Worm (Caenorhabditis elegans): Measurements from ENCODE around the gene abts-4.

Gene abts-4

DNA sequence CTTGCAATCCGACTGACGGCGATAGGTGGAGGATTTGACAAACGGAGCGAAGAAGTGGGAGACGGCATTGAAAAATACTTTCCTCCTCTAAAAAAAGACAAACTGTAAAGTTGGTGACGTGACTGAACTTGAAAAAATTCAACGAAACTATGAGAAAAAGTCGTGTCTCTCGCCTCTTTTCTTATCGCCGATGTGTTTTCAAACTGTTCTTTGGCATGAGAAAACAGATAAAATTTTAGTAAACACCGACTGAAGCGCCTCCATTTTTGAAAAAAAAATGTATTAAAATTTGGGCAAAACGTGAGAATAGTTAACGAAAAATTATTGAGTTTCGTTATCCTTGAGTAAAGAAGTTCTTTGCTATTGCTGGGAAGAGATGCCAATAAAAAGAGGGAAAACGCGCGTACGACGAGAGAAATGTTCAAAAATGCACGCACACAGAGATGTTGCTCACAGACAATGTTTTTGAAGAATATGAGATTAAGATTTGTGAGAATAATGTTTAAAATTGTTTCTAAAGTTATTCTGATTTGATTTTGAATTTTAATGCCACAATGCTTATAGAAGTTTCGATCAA is 32.6 kb downstream of the abts-4 start:
- TF ChIP-seq W03F9.2 (tag; optimal IDR thresholded peaks at IDR 0.05): no peak
- no peak for TF ChIP-seq him-1 (tag; optimal IDR thresholded peaks at IDR 0.05)
- TF ChIP-seq dao-5 (tag; optimal IDR thresholded peaks at IDR 0.05): no peak

DNA sequence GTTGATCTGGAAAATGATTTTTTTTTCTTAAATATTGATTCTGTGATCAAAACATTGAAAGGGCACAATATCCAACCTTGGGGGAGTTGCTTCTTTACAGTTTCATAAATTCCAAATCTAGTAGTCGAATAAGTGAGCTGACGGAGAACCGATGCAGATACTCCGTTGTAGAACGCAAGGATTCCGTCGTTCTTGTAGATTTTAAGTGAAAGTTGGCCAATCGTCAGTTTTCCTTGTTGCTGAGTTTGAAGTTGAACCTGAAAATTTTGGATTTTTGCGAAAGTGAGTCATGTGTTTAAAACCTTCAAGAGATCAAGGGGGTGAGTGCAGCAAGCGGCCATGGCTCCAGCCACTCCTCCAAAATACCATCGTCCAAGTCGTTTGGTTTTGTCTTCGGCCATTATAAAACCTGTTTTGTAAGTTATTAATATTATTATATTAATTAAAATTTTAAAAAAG is 36.2 kb downstream of the abts-4 start, which contains the start of gene slc-25A10:
slc-25A10 (minus strand) TSS at position 409 of the 459 bp plus-strand sequence.
- TF ChIP-seq him-1 (tag; optimal IDR thresholded peaks at IDR 0.05): no peak
- TF ChIP-seq dao-5 (tag; optimal IDR thresholded peaks at IDR 0.05): no peak
- TF ChIP-seq W03F9.2 (tag; optimal IDR thresholded peaks at IDR 0.05): no peak

DNA sequence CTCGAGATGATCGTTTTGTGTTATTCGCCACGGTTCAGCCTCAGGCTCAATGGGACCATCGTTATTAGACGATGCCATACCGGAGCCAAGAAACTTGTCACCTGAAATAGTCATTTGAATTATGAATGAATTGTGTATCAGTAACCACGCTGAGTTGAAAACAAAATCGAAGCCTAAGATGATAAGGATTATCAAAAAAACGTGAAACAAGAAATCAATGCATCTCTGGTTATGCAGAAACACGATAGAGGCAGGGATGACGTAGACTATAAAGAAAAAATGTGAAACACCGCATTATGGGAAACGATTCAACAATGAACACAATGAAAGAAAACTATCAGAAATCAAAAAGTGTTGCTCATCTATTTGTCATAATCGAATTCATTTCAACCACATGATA is 38.6 kb downstream of the abts-4 start, which contains the start of gene smf-1:
smf-1 (minus strand) TSS at position 101 of the 400 bp plus-strand sequence.
- no peak for TF ChIP-seq W03F9.2 (tag; optimal IDR thresholded peaks at IDR 0.05)
- TF ChIP-seq dao-5 (tag; optimal IDR thresholded peaks at IDR 0.05): no peak
- TF ChIP-seq him-1 (tag; optimal IDR thresholded peaks at IDR 0.05): no peak

DNA sequence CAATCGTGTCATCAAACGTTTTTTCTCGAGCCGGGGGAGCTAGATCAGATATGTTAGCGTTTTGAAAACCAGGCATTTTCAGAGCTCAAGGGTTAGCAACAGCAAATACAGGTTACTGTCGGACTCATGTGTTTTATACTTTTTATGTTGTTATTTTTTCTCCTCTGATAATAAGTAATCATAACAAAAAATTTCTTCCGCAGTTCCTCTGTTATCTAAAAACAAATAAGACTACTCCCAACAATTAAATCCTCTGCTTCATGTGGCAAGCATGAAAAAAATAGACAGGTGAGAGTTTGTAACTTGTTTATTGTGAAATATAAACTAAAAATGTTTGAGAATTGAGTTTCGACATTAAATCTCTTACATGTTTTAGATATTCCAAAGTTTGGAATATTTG is 42.9 kb downstream of the abts-4 start, which contains the start of gene smf-2:
smf-2 (minus strand) TSS at position 101 of the 400 bp plus-strand sequence.
- TF ChIP-seq him-1 (tag; optimal IDR thresholded peaks at IDR 0.05): no peak
- no peak for TF ChIP-seq dao-5 (tag; optimal IDR thresholded peaks at IDR 0.05)

DNA sequence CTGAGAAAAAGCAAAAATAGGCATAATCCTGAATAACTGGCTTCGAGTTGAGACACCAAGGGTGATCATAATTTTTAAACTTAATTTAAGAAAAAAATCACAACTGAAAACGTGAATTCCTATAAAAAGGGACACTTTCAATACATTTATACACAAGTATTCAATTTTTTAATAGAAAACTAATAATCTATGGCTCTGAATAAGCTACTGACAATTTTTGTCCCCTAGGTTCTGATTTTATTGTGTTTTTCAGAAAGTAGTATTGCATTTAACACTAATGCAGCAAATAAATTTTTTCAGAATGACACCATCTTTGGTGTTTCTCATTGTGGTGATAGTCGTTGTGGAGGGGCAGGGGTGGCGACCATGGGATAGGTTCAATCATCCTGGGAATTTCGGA is 48.3 kb downstream of the abts-4 start, which contains the start of gene nas-11:
nas-11 (plus strand) TSS at position 301 of the 400 bp plus-strand sequence.
- no peak for TF ChIP-seq W03F9.2 (tag; optimal IDR thresholded peaks at IDR 0.05)
- TF ChIP-seq dao-5 (tag; optimal IDR thresholded peaks at IDR 0.05): no peak
- TF ChIP-seq him-1 (tag; optimal IDR thresholded peaks at IDR 0.05): no peak

DNA sequence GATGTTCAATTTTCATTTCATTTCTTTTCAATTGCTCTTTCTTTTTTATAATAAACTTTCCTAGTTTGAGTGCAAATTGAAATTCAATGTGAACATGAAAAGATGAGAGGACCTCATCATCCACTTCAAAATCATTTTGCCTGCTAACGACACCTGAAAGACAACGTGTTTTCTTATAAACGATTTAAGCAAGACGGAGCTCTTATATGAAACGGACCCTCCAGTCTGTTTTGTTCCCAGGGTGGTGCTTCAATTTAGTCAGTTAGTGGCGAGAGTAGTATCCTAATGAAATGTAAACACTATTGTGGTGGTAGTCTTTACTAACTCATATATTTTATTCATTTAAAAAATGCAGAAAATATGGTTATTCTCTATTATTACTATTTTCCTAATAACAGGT is 52.3 kb downstream of the abts-4 start, which contains the start of gene acr-3:
acr-3 (plus strand) TSS at position 301 of the 400 bp plus-strand sequence.
- TF ChIP-seq W03F9.2 (tag; optimal IDR thresholded peaks at IDR 0.05) (no peak), dao-5 (tag; optimal IDR thresholded peaks at IDR 0.05) (no peak), him-1 (tag; optimal IDR thresholded peaks at IDR 0.05) (no peak)

DNA sequence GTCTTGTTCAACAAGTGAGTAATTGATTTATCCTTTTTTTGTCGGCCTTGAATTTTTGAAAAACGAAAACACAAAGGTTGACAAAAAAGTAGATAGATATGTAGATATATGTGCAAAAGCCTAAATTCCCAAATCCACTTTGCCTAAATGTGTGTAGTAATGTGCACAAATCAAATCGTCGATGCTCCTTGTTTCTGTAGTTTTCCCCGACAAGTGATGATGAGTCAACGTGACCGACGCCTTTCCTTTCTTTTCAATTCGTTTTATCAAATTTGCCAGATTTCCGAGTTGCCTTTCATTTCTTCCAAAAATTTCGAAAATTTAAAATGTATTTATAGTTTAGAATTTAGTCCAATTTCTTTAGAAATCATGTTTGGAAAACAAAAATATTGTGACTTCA is 56.4 kb downstream of the abts-4 start:
- no peak for TF ChIP-seq W03F9.2 (tag; optimal IDR thresholded peaks at IDR 0.05)
- no peak for TF ChIP-seq him-1 (tag; optimal IDR thresholded peaks at IDR 0.05)
- no peak for TF ChIP-seq dao-5 (tag; optimal IDR thresholded peaks at IDR 0.05)

DNA sequence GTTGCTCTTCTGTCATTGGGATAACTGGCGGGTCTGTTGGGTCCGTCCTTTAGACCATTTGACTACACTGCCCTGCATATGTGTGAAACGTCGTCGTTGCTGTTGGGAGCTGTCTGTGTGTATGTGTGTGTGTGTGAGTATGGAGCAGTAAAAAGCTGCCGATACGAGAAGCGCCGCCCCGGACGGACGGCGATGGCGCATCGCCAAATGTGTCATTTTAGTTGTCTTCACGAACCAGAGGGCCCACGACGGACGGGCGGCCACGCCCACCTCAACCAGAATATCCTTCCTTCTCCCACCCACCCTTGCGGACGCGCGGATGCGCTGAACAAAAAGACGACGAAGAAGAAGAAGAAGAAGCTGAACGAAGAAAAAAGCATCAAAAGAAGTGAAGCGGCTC is 59.3 kb downstream of the abts-4 start, which contains the start of gene acr-2:
acr-2 (plus strand) TSS at position 301 of the 400 bp plus-strand sequence.
- no peak for TF ChIP-seq him-1 (tag; optimal IDR thresholded peaks at IDR 0.05)
- no peak for TF ChIP-seq W03F9.2 (tag; optimal IDR thresholded peaks at IDR 0.05)
- no peak for TF ChIP-seq dao-5 (tag; optimal IDR thresholded peaks at IDR 0.05)

DNA sequence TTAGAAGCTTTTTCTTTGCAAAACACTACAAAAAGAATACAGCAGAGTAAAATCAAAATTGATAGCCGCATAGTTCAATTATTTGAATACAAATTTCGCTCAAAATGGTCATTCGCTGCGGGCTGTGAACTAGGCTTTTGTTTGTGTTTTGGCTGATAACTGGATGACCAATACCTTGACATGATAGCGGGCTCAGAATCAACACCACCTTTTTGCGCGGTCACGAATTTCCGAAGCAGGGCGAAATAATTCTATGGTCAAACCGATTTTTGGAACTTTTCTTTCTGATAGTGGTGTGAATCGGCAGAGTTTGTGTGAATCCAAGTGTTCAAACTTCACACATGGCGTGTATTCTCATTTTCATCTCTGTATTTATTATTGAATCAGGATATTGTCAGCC is 63.3 kb downstream of the abts-4 start, which contains the start of the genes F38B6.7 and F38B6.2:
F38B6.7 (minus strand) TSS at position 101 of the 400 bp plus-strand sequence.
F38B6.2 (plus strand) TSS at position 267 of the 400 bp plus-strand sequence.
- TF ChIP-seq W03F9.2 (tag; optimal IDR thresholded peaks at IDR 0.05) (no peak), dao-5 (tag; optimal IDR thresholded peaks at IDR 0.05) (no peak), him-1 (tag; optimal IDR thresholded peaks at IDR 0.05) (no peak)

Data from whole organism, L4/young adult.